Worm (Caenorhabditis elegans) whole organism, midembryonic: Measurements from ENCODE around the gene ZK380.4.

Experiments
- T22C8.4 ChIP-seq: fragments of 200-800 bp; sonication (Bioruptor generic); IDR thresholded peaks from 2 replicates; pipeline ENCODE4 v1.3.6; 2022; ENCODE audit warnings: missing genetic modification characterization, missing compliant biosample characterization
- flt-1 ChIP-seq: fragments of 200-800 bp; sonication (Bioruptor generic); IDR thresholded peaks from 2 replicates; pipeline ENCODE4 v1.3.6; 2022; ENCODE audit warnings: missing genetic modification characterization, missing compliant biosample characterization
- med-1 ChIP-seq: sonication (generic microtip); optimal IDR thresholded peaks from 2 replicates; lab custom pipeline; 2017; ENCODE audit warnings: missing genetic modification characterization, mild to moderate bottlenecking, missing compliant biosample characterization, antibody characterized with exemption, missing genetic modification reagents; ENCODE audit not compliant: insufficient read depth
- ref-1 ChIP-seq: fragments of 200-800 bp; sonication (Bioruptor generic); conservative IDR thresholded peaks from 2 replicates; pipeline ENCODE4 v1.3.6; 2022; ENCODE audit warnings: missing genetic modification reagents, missing genetic modification characterization, missing compliant biosample characterization
- tab-1 ChIP-seq: fragments of 200-800 bp; sonication (Bioruptor generic); IDR thresholded peaks from 2 replicates; pipeline ENCODE4 v1.3.6; 2022; ENCODE audit warnings: missing genetic modification characterization, missing compliant biosample characterization
- ztf-23 ChIP-seq: fragments of 200-800 bp; sonication (Bioruptor generic); IDR thresholded peaks from 2 replicates; pipeline ENCODE4 v1.3.6; 2022; ENCODE audit warnings: missing genetic modification reagents, missing genetic modification characterization, missing compliant biosample characterization

DNA sequence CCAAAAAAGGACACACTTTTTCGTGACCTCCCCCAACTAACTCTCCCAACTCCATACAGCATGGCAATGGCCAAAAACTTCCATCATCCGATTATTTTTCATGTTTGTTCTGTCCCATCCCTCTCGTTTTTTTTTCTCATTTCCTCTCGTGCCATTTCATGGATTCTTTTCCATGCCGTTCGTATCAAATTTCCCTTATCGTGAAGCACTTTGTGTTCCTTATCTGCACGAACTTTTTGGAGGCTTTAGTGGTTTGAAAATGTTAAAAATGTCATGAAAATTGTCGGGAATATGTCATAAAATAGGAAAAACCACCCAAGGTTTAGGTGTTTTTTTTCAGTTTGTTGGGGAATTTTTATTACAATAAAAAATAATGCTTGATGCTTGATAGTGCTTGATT is 48.1 kb downstream of the ZK380.4 start:
- TF ChIP-seq ref-1 (GFP tag; lab: Robert Waterston, UW) (no peak), ztf-23 (no peak), med-1 (GFP tag; lab: Kevin White, UChicago) (no peak), tab-1 (GFP tag; lab: Robert Waterston, UW) (no peak), flt-1 (GFP tag; lab: Robert Waterston, UW) (no peak), T22C8.4 (no peak)
